Fruit fly (Drosophila melanogaster): ENCODE measurements around the gene Cwc25.

DNA sequence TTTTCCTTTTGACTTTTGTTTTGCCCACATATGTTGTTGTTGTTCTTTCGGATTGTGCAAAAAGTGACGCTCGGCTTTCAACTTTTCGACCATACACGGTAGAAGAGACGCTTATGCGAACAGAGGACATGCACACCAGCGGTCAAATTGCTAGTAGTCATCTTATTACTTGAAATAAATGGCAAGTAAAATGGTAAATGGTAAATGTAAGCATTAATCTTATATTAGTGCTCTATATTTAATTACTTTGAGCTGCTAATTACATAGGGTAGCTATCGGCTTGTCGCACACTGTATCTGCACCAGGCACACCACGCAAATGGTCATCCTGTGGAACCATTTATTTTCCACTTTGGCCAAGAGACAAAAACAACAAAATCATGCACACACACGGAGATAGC, 23.6 kb upstream of the Cwc25 start:
- TF ChIP-seq CG8478 (optimal IDR thresholded peaks at IDR 0.05) (no peak), psq (optimal IDR thresholded peaks at IDR 0.05) (no peak), EcR (GFP tag; optimal IDR thresholded peaks at IDR 0.05) (no peak), usp (GFP tag; optimal IDR thresholded peaks at IDR 0.05) (no peak)

All from whole organism.